Fruit fly (Drosophila melanogaster) whole organism, prepupa: ENCODE results near the gene Thor.

ENCODE experiments used
- Blimp-1 ChIP-seq: fragments of 200-800 bp; sonication (Bioruptor generic); optimal IDR thresholded peaks from 3 replicates; lab custom pipeline; 2017; ENCODE audit warnings: missing biosample characterization, missing genetic modification characterization, mild to moderate bottlenecking, moderate library complexity, missing genetic modification reagents
- CG10631 ChIP-seq: fragments of 200-800 bp; sonication (Bioruptor generic); optimal IDR thresholded peaks from 2 replicates; lab custom pipeline; 2016; ENCODE audit warnings: missing biosample characterization, missing genetic modification characterization
- CG10669 ChIP-seq: fragments of 200-800 bp; sonication (Bioruptor generic); optimal IDR thresholded peaks from 3 replicates; lab custom pipeline; 2018; ENCODE audit warnings: missing biosample characterization, mild to moderate bottlenecking, missing genetic modification characterization, moderate library complexity
- CG11294 ChIP-seq: fragments of 200-800 bp; sonication (Bioruptor generic); IDR thresholded peaks from 2 replicates; pipeline ENCODE4 v1.3.6; 2022; ENCODE audit warnings: missing biosample characterization, missing genetic modification characterization
- CG11762 ChIP-seq: fragments of 200-800 bp; sonication (Bioruptor generic); optimal IDR thresholded peaks from 3 replicates; lab custom pipeline; 2016; ENCODE audit warnings: missing biosample characterization, missing genetic modification characterization; ENCODE audit not compliant: insufficient read depth
- CG11902 ChIP-seq: fragments of 200-800 bp; sonication (Bioruptor generic); optimal IDR thresholded peaks from 3 replicates; lab custom pipeline; 2016; ENCODE audit warnings: missing biosample characterization, missing genetic modification characterization
- CG15336 ChIP-seq: fragments of 200-800 bp; sonication (Bioruptor generic); IDR thresholded peaks from 2 replicates; pipeline ENCODE4 v1.3.6; 2022; ENCODE audit warnings: missing biosample characterization, missing genetic modification characterization
- CG1621 ChIP-seq: fragments of 200-800 bp; sonication (Bioruptor generic); optimal IDR thresholded peaks from 3 replicates; lab custom pipeline; 2018; ENCODE audit warnings: missing biosample characterization, mild to moderate bottlenecking, missing genetic modification characterization
- CG3032 ChIP-seq: fragments of 200-800 bp; optimal IDR thresholded peaks from 2 replicates; lab custom pipeline; 2019; ENCODE audit warnings: missing biosample characterization, mild to moderate bottlenecking, missing genetic modification characterization, moderate library complexity
- CG32006 ChIP-seq: fragments of 200-800 bp; sonication (Bioruptor generic); optimal IDR thresholded peaks from 3 replicates; lab custom pipeline; 2017; ENCODE audit warnings: missing biosample characterization, mild to moderate bottlenecking, missing genetic modification characterization
- CG3919 ChIP-seq: fragments of 200-800 bp; sonication (Bioruptor generic); optimal IDR thresholded peaks from 3 replicates; lab custom pipeline; 2016; ENCODE audit warnings: missing biosample characterization, missing genetic modification characterization
- CG4318 ChIP-seq: fragments of 200-800 bp; sonication (Bioruptor generic); optimal IDR thresholded peaks from 3 replicates; lab custom pipeline; 2017; ENCODE audit warnings: missing biosample characterization, mild to moderate bottlenecking, missing genetic modification characterization
- CG6163 ChIP-seq: fragments of 200-800 bp; sonication (Bioruptor generic); IDR thresholded peaks from 3 replicates; pipeline ENCODE4 v1.3.6; 2022; ENCODE audit warnings: missing biosample characterization, missing genetic modification characterization
- CG6276 ChIP-seq: fragments of 200-800 bp; sonication (Bioruptor generic); optimal IDR thresholded peaks from 2 replicates; lab custom pipeline; 2017; ENCODE audit warnings: missing biosample characterization, mild to moderate bottlenecking, missing genetic modification characterization
- CG7368 ChIP-seq: fragments of 200-800 bp; sonication (Bioruptor generic); optimal IDR thresholded peaks from 3 replicates; lab custom pipeline; 2016; ENCODE audit warnings: missing biosample characterization, missing genetic modification characterization
- CG8119 ChIP-seq: fragments of 200-800 bp; sonication (Bioruptor generic); IDR thresholded peaks from 3 replicates; pipeline ENCODE4 v1.3.6; 2022; ENCODE audit warnings: missing biosample characterization, missing genetic modification characterization
- CG9139 ChIP-seq: fragments of 200-800 bp; sonication (Bioruptor generic); optimal IDR thresholded peaks from 3 replicates; lab custom pipeline; 2017; ENCODE audit warnings: missing biosample characterization, mild to moderate bottlenecking, missing genetic modification characterization
- Eip75B ChIP-seq: fragments of 200-800 bp; sonication (Bioruptor generic); optimal IDR thresholded peaks from 3 replicates; lab custom pipeline; 2016; ENCODE audit warnings: missing biosample characterization, missing genetic modification characterization
- Eip78C ChIP-seq: fragments of 200-800 bp; sonication (Bioruptor generic); peaks from one replicate; lab custom pipeline; 2016; ENCODE audit warnings: missing biosample characterization, missing genetic modification characterization
- Eip93F ChIP-seq: fragments of 200-800 bp; sonication (Bioruptor generic); optimal IDR thresholded peaks from 2 replicates; lab custom pipeline; 2016; ENCODE audit warnings: missing biosample characterization, mild to moderate bottlenecking, missing genetic modification characterization
- Ets21C ChIP-seq: fragments of 200-800 bp; sonication (Bioruptor generic); optimal IDR thresholded peaks from 3 replicates; lab custom pipeline; 2016; ENCODE audit warnings: missing biosample characterization, missing genetic modification characterization
- Ets96B ChIP-seq: fragments of 200-800 bp; optimal IDR thresholded peaks from 2 replicates; lab custom pipeline; 2019; ENCODE audit warnings: missing biosample characterization, mild to moderate bottlenecking, missing genetic modification characterization, moderate library complexity
- Gug ChIP-seq: fragments of 200-800 bp; sonication (Bioruptor generic); IDR thresholded peaks from 2 replicates; pipeline ENCODE4 v1.3.6; 2022; ENCODE audit warnings: missing biosample characterization, missing genetic modification characterization
- Hr38 ChIP-seq: sonication (Bioruptor generic); optimal IDR thresholded peaks from 2 replicates; lab custom pipeline; 2016; ENCODE audit warnings: missing biosample characterization, missing genetic modification characterization
- Hr39 ChIP-seq: fragments of 200-800 bp; sonication (Bioruptor generic); optimal IDR thresholded peaks from 2 replicates; lab custom pipeline; 2016; ENCODE audit warnings: missing biosample characterization, missing genetic modification characterization
- Hr4 ChIP-seq: fragments of 200-800 bp; sonication (Bioruptor generic); optimal IDR thresholded peaks from 3 replicates; lab custom pipeline; 2016; ENCODE audit warnings: missing biosample characterization, missing genetic modification characterization
- Met ChIP-seq: fragments of 200-800 bp; sonication (Bioruptor generic); optimal IDR thresholded peaks from 3 replicates; lab custom pipeline; 2016; ENCODE audit warnings: missing biosample characterization, missing genetic modification characterization
- OdsH ChIP-seq: fragments of 200-800 bp; sonication (Bioruptor generic); optimal IDR thresholded peaks from 3 replicates; lab custom pipeline; 2016; ENCODE audit warnings: missing biosample characterization, missing genetic modification characterization
- Sox14 ChIP-seq: fragments of 200-800 bp; sonication (Bioruptor generic); optimal IDR thresholded peaks from 3 replicates; lab custom pipeline; 2016; ENCODE audit warnings: missing biosample characterization, missing genetic modification characterization
- Sox15 ChIP-seq: fragments of 200-800 bp; sonication (Bioruptor generic); optimal IDR thresholded peaks from 3 replicates; lab custom pipeline; 2016; ENCODE audit warnings: missing biosample characterization, missing genetic modification characterization
- achi ChIP-seq: fragments of 200-800 bp; sonication (Bioruptor generic); optimal IDR thresholded peaks from 3 replicates; lab custom pipeline; 2016; ENCODE audit warnings: missing biosample characterization, missing genetic modification characterization
- acj6 ChIP-seq: fragments of 200-800 bp; sonication (Bioruptor generic); optimal IDR thresholded peaks from 3 replicates; lab custom pipeline; 2016; ENCODE audit warnings: missing biosample characterization, missing genetic modification characterization
- dac ChIP-seq: fragments of 200-800 bp; sonication (Bioruptor generic); optimal IDR thresholded peaks from 2 replicates; lab custom pipeline; 2017; ENCODE audit warnings: missing biosample characterization, mild to moderate bottlenecking, missing genetic modification characterization
- eg ChIP-seq: fragments of 200-800 bp; sonication (Bioruptor generic); IDR thresholded peaks from 3 replicates; pipeline ENCODE4 v1.3.6; 2022; ENCODE audit warnings: missing biosample characterization, missing genetic modification characterization
- esn ChIP-seq: fragments of 200-800 bp; sonication (Bioruptor generic); optimal IDR thresholded peaks from 2 replicates; lab custom pipeline; 2016; ENCODE audit warnings: missing biosample characterization, mild to moderate bottlenecking, missing genetic modification characterization, moderate library complexity
- fd59A ChIP-seq: fragments of 200-800 bp; sonication (Bioruptor generic); optimal IDR thresholded peaks from 2 replicates; lab custom pipeline; 2017; ENCODE audit warnings: missing biosample characterization, mild to moderate bottlenecking, missing genetic modification characterization, missing genetic modification reagents
- fd85E ChIP-seq: fragments of 200-800 bp; sonication (Bioruptor generic); optimal IDR thresholded peaks from 3 replicates; lab custom pipeline; 2016; ENCODE audit warnings: missing biosample characterization, missing genetic modification characterization
- fkh ChIP-seq: fragments of 200-800 bp; sonication (Bioruptor generic); optimal IDR thresholded peaks from 3 replicates; lab custom pipeline; 2017; ENCODE audit warnings: missing biosample characterization, mild to moderate bottlenecking, missing genetic modification characterization, moderate library complexity
- net ChIP-seq: fragments of 200-800 bp; sonication (Bioruptor generic); optimal IDR thresholded peaks from 3 replicates; lab custom pipeline; 2016; ENCODE audit warnings: missing biosample characterization, missing genetic modification characterization
- pdm3 ChIP-seq: fragments of 200-800 bp; sonication (Bioruptor generic); optimal IDR thresholded peaks from 3 replicates; lab custom pipeline; 2016; ENCODE audit warnings: missing biosample characterization, missing genetic modification characterization
- salr ChIP-seq, 2 experiments: fragments of 200-800 bp; sonication (Bioruptor generic); optimal IDR thresholded peaks; 3 replicates each; lab custom pipeline; 2016 to 2018; ENCODE audit warnings: missing biosample characterization in 2 of 2, missing genetic modification characterization in 2 of 2, mild to moderate bottlenecking in 1 of 2
- spab ChIP-seq: fragments of 200-800 bp; sonication (Bioruptor generic); optimal IDR thresholded peaks from 2 replicates; lab custom pipeline; 2017; ENCODE audit warnings: missing biosample characterization, mild to moderate bottlenecking, missing genetic modification characterization, missing genetic modification reagents
- ss ChIP-seq, 2 experiments: fragments of 200-800 bp; sonication (Bioruptor generic); optimal IDR thresholded peaks; 2 replicates in 1 of 2; 3 replicates in 1 of 2; lab custom pipeline; 2017 to 2018; ENCODE audit warnings: mild to moderate bottlenecking in 2 of 2, missing biosample characterization in 2 of 2, missing genetic modification characterization in 2 of 2, moderate library complexity in 1 of 2
- svp ChIP-seq: fragments of 200-800 bp; sonication (Bioruptor generic); peaks from one replicate; lab custom pipeline; 2016; ENCODE audit warnings: missing biosample characterization, missing genetic modification characterization
- topi ChIP-seq: fragments of 200-800 bp; sonication (Bioruptor generic); optimal IDR thresholded peaks from 3 replicates; lab custom pipeline; 2016; ENCODE audit warnings: missing biosample characterization, missing genetic modification characterization

The Thor gene

dm6 chr2L:3440322-3440721, 37.9 kb upstream of the Thor start (continued):
- TF ChIP-seq Hr39 (GFP tag; lab: Kevin White, UChicago) (peak; percentile 40), dac (GFP tag; lab: Kevin White, UChicago) (peak; percentile 63), CG3032 (tag; lab: Kevin White, UChicago) (peak; percentile 53), fd59A (peak; percentile 53), CG6276 (peak; percentile 84), net (GFP tag; lab: Kevin White, UChicago) (peak; percentile 9), CG7368 (GFP tag; lab: Kevin White, UChicago) (peak; percentile 66), CG1621 (tag; lab: Kevin White, UChicago) (peak; percentile 7), OdsH (peak; percentile 83), salr (GFP tag; optimal IDR thresholded peaks at IDR 0.05; lab: Kevin White, UChicago) (peak in 1 of 2 experiments; percentile 49), CG11762 (GFP tag; lab: Kevin White, UChicago) (peak; percentile 70), CG32006 (GFP tag; lab: Kevin White, UChicago) (peak; percentile 70), Ets21C (GFP tag; lab: Kevin White, UChicago) (peak; percentile 30), CG9139 (GFP tag; lab: Kevin White, UChicago) (no peak), Eip78C (peak; percentile 57), CG4318 (GFP tag; lab: Kevin White, UChicago) (peak; percentile 33), pdm3 (GFP tag; lab: Kevin White, UChicago) (peak; percentile 82), ss (GFP tag; optimal IDR thresholded peaks at IDR 0.05; lab: Kevin White, UChicago) (no peak), Ets96B (tag; lab: Kevin White, UChicago) (peak; percentile 11), CG10631 (GFP tag; lab: Kevin White, UChicago) (peak; percentile 59), topi (GFP tag; lab: Kevin White, UChicago) (no peak)

- no peak for TF ChIP-seq pdm3 (GFP tag; lab: Kevin White, UChicago)
- TF ChIP-seq topi (GFP tag; lab: Kevin White, UChicago): no peak
- no peak for TF ChIP-seq ss (GFP tag; optimal IDR thresholded peaks at IDR 0.05; lab: Kevin White, UChicago)
- no peak for TF ChIP-seq CG11294
These were observed 37.1 kb upstream of the Thor start for dm6 chr2L:3441158-3441557.

dm6 chr2L:3441673-3442072, 36.6 kb upstream of the Thor start:
- TF ChIP-seq Eip93F (no peak), topi (GFP tag; lab: Kevin White, UChicago) (peak; percentile 6), fd85E (GFP tag; lab: Kevin White, UChicago) (no peak), Eip78C (peak; percentile 77), Eip75B (GFP tag; lab: Kevin White, UChicago) (peak; percentile 7), Hr39 (GFP tag; lab: Kevin White, UChicago) (peak; percentile 11), CG10669 (peak; percentile 1), CG10631 (GFP tag; lab: Kevin White, UChicago) (peak; percentile 26), net (GFP tag; lab: Kevin White, UChicago) (no peak), Sox15 (GFP tag; lab: Kevin White, UChicago) (no peak), CG6276 (peak; percentile 50), Met (GFP tag; lab: Kevin White, UChicago) (peak; percentile 2), Hr4 (peak; percentile 64), acj6 (GFP tag; lab: Kevin White, UChicago) (peak; percentile 9), Hr38 (GFP tag; lab: Kevin White, UChicago) (no peak), salr (GFP tag; optimal IDR thresholded peaks at IDR 0.05; lab: Kevin White, UChicago) (peak in 1 of 2 experiments; percentile 23), spab (GFP tag; lab: Kevin White, UChicago) (no peak), esn (GFP tag; lab: Kevin White, UChicago) (peak; percentile 1), Gug (GFP tag; lab: Robert Waterston, UW) (peak; percentile 19; the same call in 1 of the 2 replicates), eg (peak; percentile 67), CG6163 (peak; percentile 58; the same call in 2 of the 3 replicates), OdsH (peak; percentile 43), CG11294 (0 out of 2 replicates have a peak, but pooled peaks have one; percentile 25), svp (GFP tag; lab: Kevin White, UChicago) (peak; percentile 64), pdm3 (GFP tag; lab: Kevin White, UChicago) (peak; percentile 45), ss (GFP tag; optimal IDR thresholded peaks at IDR 0.05; lab: Kevin White, UChicago) (no peak), achi (GFP tag; lab: Kevin White, UChicago) (peak; percentile 50), CG4318 (GFP tag; lab: Kevin White, UChicago) (peak; percentile 31), CG15336 (GFP tag; lab: Robert Waterston, UW) (peak; percentile 58), CG3919 (GFP tag; lab: Kevin White, UChicago) (peak; percentile 45), Blimp-1 (GFP tag; lab: Kevin White, UChicago) (no peak), CG3032 (tag; lab: Kevin White, UChicago) (no peak), Sox14 (peak; percentile 7), CG32006 (GFP tag; lab: Kevin White, UChicago) (peak; percentile 64), CG11902 (GFP tag; lab: Kevin White, UChicago) (no peak), fkh (GFP tag; lab: Kevin White, UChicago) (no peak), CG8119 (GFP tag; lab: Robert Waterston, UW) (peak; percentile 61; the same call in 2 of the 3 replicates)
